Worm (Caenorhabditis elegans) whole organism, L4 larva: ENCODE data around the gene osm-9.

Experiments
- daf-8 ChIP-seq: fragments of 200-800 bp; sonication (Bioruptor generic); IDR thresholded peaks from 2 replicates; pipeline ENCODE4 v1.3.6; 2022; ENCODE audit warnings: missing genetic modification characterization, missing compliant biosample characterization
- fos-1 ChIP-seq: fragments of 150-350 bp; optimal IDR thresholded peaks from 2 replicates; lab custom pipeline; 2014; ENCODE audit warnings: missing biosample characterization, missing genetic modification characterization
- jun-1 ChIP-seq: fragments of 150-350 bp; optimal IDR thresholded peaks from 2 replicates; lab custom pipeline; 2014; ENCODE audit warnings: missing biosample characterization, missing genetic modification reagents, missing genetic modification characterization
- lin-29 ChIP-seq: fragments of 200-800 bp; sonication (Bioruptor generic); IDR thresholded peaks from 2 replicates; pipeline ENCODE4 v1.3.6; 2022; ENCODE audit warnings: missing genetic modification reagents, missing genetic modification characterization, missing compliant biosample characterization
- mdt-29 ChIP-seq: fragments of 200-800 bp; sonication (Bioruptor generic); IDR thresholded peaks from 2 replicates; pipeline ENCODE4 v1.3.6; 2022; ENCODE audit warnings: missing genetic modification reagents, missing genetic modification characterization, missing compliant biosample characterization
- pha-4 ChIP-seq, 2 experiments: fragments of 150-350 bp in 1 of 2; fragments of 200-800 bp in 1 of 2; sonication (Bioruptor generic) in 1 of 2; IDR thresholded peaks in 1 of 2; optimal IDR thresholded peaks in 1 of 2; 2 replicates each; pipeline versions ENCODE4 v1.3.6 to Lab custom; 2014 to 2022; ENCODE audit warnings: missing genetic modification characterization in 2 of 2, missing genetic modification reagents in 2 of 2, missing biosample characterization in 1 of 2, missing compliant biosample characterization in 1 of 2

ce11 chrIV:3520374-3520773 lies 36.9 kb downstream of the osm-9 start:
- TF ChIP-seq lin-29 (GFP tag; lab: Robert Waterston, UW) (no peak), daf-8 (GFP tag; lab: Robert Waterston, UW) (no peak), pha-4 (GFP tag; IDR thresholded peaks at IDR 0.05; lab: Robert Waterston, UW) (no peak), pha-4 (tag; optimal IDR thresholded peaks at IDR 0.05; lab: Kevin White, UChicago) (no peak), jun-1 (tag; lab: Kevin White, UChicago) (no peak), mdt-29 (GFP tag; lab: Robert Waterston, UW) (no peak), fos-1 (tag; lab: Kevin White, UChicago) (no peak)
